Worm (Caenorhabditis elegans) whole organism, late embryonic: ENCODE results near the gene ZC449.1.

Source experiments
- K09A11.1 ChIP-seq: sonication (generic microtip); optimal IDR thresholded peaks from 2 replicates; lab custom pipeline; 2017; ENCODE audit warnings: antibody characterized with exemption, mild to moderate bottlenecking, missing genetic modification characterization, missing compliant biosample characterization; ENCODE audit not compliant: insufficient read depth
- dmd-4 ChIP-seq: sonication (generic microtip); optimal IDR thresholded peaks from 2 replicates; lab custom pipeline; 2016; ENCODE audit warnings: borderline replicate concordance, missing genetic modification characterization, missing compliant biosample characterization
- hlh-30 ChIP-seq: sonication (generic microtip); optimal IDR thresholded peaks from 2 replicates; lab custom pipeline; 2017; ENCODE audit warnings: antibody characterized with exemption, missing genetic modification characterization, missing compliant biosample characterization; ENCODE audit not compliant: insufficient read depth
- nhr-11 ChIP-seq: fragments of 150-350 bp; optimal IDR thresholded peaks from 2 replicates; lab custom pipeline; 2014; ENCODE audit warnings: missing biosample characterization, missing genetic modification characterization
- sdc-2 ChIP-seq: sonication (generic microtip); optimal IDR thresholded peaks from 2 replicates; lab custom pipeline; 2016; ENCODE audit warnings: missing genotype, missing genetic modification characterization, missing compliant biosample characterization
- tbx-2 ChIP-seq: sonication (generic microtip); optimal IDR thresholded peaks from 2 replicates; lab custom pipeline; 2016; ENCODE audit warnings: missing genetic modification characterization, missing compliant biosample characterization

DNA sequence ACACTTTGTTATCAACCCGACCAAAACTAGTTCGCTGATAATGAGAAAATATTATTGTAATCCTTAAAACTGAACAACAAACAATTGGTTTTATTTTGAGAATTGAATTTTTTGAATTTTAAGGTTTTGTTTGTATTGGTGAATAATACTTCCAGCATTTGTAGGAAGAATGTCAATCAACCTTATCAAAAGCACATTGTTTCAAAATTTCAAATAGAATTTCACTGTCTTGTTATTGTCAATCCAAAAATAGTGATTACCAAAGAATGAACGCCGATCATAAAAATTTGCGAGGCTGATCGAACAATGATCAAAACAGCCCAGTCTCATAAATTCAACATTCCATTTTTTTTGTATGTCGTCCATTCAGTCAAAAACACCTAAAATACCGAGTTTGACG lies 49.7 kb upstream of the ZC449.1 start:
- TF ChIP-seq tbx-2: no peak
- no peak for TF ChIP-seq hlh-30
- no peak for TF ChIP-seq nhr-11 (tag; lab: Kevin White, UChicago)
- TF ChIP-seq sdc-2 (tag; lab: Kevin White, UChicago): no peak
- no peak for TF ChIP-seq K09A11.1
- no peak for TF ChIP-seq dmd-4 (tag; lab: Kevin White, UChicago)
